Fruit fly (Drosophila melanogaster): ENCODE data around the gene p53.

DNA sequence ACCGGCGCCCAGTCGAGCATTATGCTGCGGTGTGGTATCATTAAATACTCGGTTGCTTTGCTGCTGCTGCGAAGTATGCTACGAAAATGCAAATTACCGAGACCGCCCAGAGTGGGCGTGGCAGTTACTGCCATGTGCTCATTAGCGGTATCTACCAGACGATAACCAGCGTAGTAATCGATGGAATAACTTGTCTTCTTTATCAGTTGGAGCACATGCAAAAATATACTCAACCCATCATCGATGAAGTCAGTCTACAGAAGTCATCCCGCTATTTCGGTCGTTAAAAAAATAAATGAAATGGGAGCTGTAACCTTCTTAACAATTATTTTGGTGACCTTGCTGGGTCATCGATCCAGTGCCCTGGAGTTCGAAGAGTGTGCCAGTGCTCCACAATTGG lies 10.2 kb downstream of the p53 start, which contains the start of gene CG13837:
- TF ChIP-seq pad (GFP tag; optimal IDR thresholded peaks at IDR 0.05) (no peak), cic (GFP tag; optimal IDR thresholded peaks at IDR 0.05) (no peak), Mnt (GFP tag; optimal IDR thresholded peaks at IDR 0.05) (no peak), Hr96 (GFP tag; optimal IDR thresholded peaks at IDR 0.05) (no peak), cnc (optimal IDR thresholded peaks at IDR 0.05) (no peak), kay (GFP tag; ENCODE audit: borderline replicate concordance) (no peak), CG12768 (GFP tag; optimal IDR thresholded peaks at IDR 0.05) (no peak), CG33017 (tag; optimal IDR thresholded peaks at IDR 0.05) (no peak), bab1 (GFP tag; optimal IDR thresholded peaks at IDR 0.05) (no peak), tj (GFP tag; optimal IDR thresholded peaks at IDR 0.05) (no peak), toe (GFP tag; optimal IDR thresholded peaks at IDR 0.05) (no peak)

Measured in whole organism, adult.